Worm (Caenorhabditis elegans): ENCODE data around the gene C25D7.15.
"Not testable (repeated sequence)": the region's sequence is repeated elsewhere in the genome, so short reads cannot be mapped to it uniquely, and the experiment has no call there.

DNA sequence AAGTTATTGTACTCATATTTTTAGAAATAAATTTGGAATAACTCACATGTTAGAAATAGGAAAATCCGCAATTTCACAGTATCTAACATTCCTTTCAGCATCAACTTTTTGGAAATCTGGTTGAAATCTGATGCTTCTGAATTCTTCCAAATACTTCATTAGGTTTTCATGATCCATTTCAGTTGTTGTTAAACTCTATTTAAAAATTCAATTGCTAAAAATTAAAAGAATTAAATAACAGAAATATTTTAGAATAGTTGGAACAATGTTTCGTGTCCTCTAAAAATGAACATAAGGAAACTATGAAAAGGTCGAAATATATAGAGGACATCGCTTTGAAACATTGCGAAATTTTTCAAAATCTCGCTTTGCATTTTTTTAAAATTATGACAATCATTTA lies 28.2 kb upstream of the C25D7.15 start, which contains the start of gene cng-1:
- TF ChIP-seq tbx-37 (GFP tag; conservative IDR thresholded peaks at IDR 0.05); hnd-1 (tag; optimal IDR thresholded peaks at IDR 0.05); ceh-36 (tag; optimal IDR thresholded peaks at IDR 0.05); hmg-4 (GFP tag; optimal IDR thresholded peaks at IDR 0.05); ama-1 (optimal IDR thresholded peaks at IDR 0.05); tbx-11 (GFP tag; IDR thresholded peaks at IDR 0.05); ets-7 (tag; optimal IDR thresholded peaks at IDR 0.05); flt-1 (GFP tag; IDR thresholded peaks at IDR 0.05); tra-4 (tag; optimal IDR thresholded peaks at IDR 0.05); ceh-13 (GFP tag; optimal IDR thresholded peaks at IDR 0.05); aly-1 (tag; optimal IDR thresholded peaks at IDR 0.05); B0310.2 (tag; optimal IDR thresholded peaks at IDR 0.05); F13C5.2 (tag; optimal IDR thresholded peaks at IDR 0.05); sea-1 (GFP tag; conservative IDR thresholded peaks at IDR 0.05): not testable (repeated sequence)
